Fruit fly (Drosophila melanogaster): ENCODE results near the gene Galk.

Gene Galk

DNA sequence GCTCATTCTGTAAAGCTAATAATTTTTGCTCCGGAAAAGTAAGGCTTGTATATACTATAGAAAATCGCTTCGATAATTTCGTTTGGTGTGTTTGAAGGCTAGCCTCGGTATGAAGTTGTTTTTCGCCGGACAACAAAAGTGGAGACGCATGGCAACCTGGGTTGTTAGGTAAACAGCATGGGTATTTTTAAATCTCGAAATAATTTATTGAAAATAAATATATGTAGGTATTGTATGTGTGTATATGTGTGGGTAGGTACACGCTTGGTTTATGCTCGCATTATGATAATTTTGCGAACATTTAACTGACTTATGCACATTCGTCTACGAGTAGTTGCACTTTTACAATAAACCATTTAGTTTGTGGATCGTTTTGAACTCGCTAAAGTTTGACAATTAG lies 4.2 kb upstream of the Galk start, which contains the start of gene CG5280:
TSS of gene CG5280 (minus strand) at position 101 of the 400 bp plus-strand sequence.
- no peak for TF ChIP-seq CG12605 (GFP tag; IDR thresholded peaks at IDR 0.05)
- TF ChIP-seq CG32121 (GFP tag; IDR thresholded peaks at IDR 0.05): no peak
- TF ChIP-seq CG14655 (GFP tag; optimal IDR thresholded peaks at IDR 0.05): no peak
- no peak for TF ChIP-seq CG4496 (GFP tag; IDR thresholded peaks at IDR 0.05)
- no peak for TF ChIP-seq Snoo (tag; optimal IDR thresholded peaks at IDR 0.05)
- TF ChIP-seq CG10348 (GFP tag; IDR thresholded peaks at IDR 0.05): no peak
- TF ChIP-seq EcR (GFP tag; optimal IDR thresholded peaks at IDR 0.05): no peak
- no peak for TF ChIP-seq CG8159 (tag; optimal IDR thresholded peaks at IDR 0.05)
- TF ChIP-seq CG15710 (tag; optimal IDR thresholded peaks at IDR 0.05): no peak
- TF ChIP-seq CG17806 (tag; optimal IDR thresholded peaks at IDR 0.05): no peak
- TF ChIP-seq CG34367 (tag; optimal IDR thresholded peaks at IDR 0.05): no peak
- TF ChIP-seq CG8301 (tag; optimal IDR thresholded peaks at IDR 0.05): no peak
- TF ChIP-seq Ets98B (GFP tag; IDR thresholded peaks at IDR 0.05): no peak
- no peak for TF ChIP-seq CG13204 (GFP tag; optimal IDR thresholded peaks at IDR 0.05)
- TF ChIP-seq Pif1A (GFP tag; optimal IDR thresholded peaks at IDR 0.05): no peak
- no peak for TF ChIP-seq Pif1B (GFP tag; optimal IDR thresholded peaks at IDR 0.05)
- TF ChIP-seq gl (tag; optimal IDR thresholded peaks at IDR 0.05): no peak

DNA sequence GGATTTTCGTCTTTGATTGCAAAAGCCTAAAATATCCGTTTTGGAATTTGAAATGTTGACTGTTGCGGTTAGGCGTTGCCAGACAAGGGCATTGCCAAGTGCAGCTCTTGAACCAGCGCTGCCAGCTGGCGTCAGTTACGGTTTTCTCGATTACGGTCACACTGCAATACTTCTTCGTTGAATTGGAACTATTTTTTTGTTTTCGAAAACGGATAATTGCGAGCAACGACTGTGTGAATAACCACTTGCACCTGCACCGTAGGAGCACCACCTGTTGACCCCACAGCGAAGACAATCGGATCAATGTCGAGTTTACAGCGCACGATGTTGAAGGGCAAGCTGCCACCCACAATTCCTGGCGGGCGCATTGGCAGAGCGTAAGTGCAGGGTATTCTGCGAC lies 691 bp upstream of the Galk start, which contains the start of gene CG5068:
TSS of gene CG5068 (plus strand) at position 129 of the 400 bp plus-strand sequence.
- TF ChIP-seq CG13204 (GFP tag; optimal IDR thresholded peaks at IDR 0.05) (no peak), rn (GFP tag; IDR thresholded peaks at IDR 0.05) (no peak), CG4496 (GFP tag; IDR thresholded peaks at IDR 0.05) (no peak), Ets98B (GFP tag; IDR thresholded peaks at IDR 0.05) (no peak), EcR (GFP tag; optimal IDR thresholded peaks at IDR 0.05) (no peak), D1 (tag; optimal IDR thresholded peaks at IDR 0.05) (no peak), CG17806 (tag; optimal IDR thresholded peaks at IDR 0.05) (no peak), CG14655 (GFP tag; optimal IDR thresholded peaks at IDR 0.05) (no peak), CG9948 (tag; optimal IDR thresholded peaks at IDR 0.05) (no peak), gl (tag; optimal IDR thresholded peaks at IDR 0.05) (no peak), CG8301 (tag; optimal IDR thresholded peaks at IDR 0.05) (no peak), CG10348 (GFP tag; IDR thresholded peaks at IDR 0.05) (no peak), CG15710 (tag; optimal IDR thresholded peaks at IDR 0.05) (no peak), CG12605 (GFP tag; IDR thresholded peaks at IDR 0.05) (no peak), CG32121 (GFP tag; IDR thresholded peaks at IDR 0.05) (no peak), Snoo (tag; optimal IDR thresholded peaks at IDR 0.05) (no peak)

DNA sequence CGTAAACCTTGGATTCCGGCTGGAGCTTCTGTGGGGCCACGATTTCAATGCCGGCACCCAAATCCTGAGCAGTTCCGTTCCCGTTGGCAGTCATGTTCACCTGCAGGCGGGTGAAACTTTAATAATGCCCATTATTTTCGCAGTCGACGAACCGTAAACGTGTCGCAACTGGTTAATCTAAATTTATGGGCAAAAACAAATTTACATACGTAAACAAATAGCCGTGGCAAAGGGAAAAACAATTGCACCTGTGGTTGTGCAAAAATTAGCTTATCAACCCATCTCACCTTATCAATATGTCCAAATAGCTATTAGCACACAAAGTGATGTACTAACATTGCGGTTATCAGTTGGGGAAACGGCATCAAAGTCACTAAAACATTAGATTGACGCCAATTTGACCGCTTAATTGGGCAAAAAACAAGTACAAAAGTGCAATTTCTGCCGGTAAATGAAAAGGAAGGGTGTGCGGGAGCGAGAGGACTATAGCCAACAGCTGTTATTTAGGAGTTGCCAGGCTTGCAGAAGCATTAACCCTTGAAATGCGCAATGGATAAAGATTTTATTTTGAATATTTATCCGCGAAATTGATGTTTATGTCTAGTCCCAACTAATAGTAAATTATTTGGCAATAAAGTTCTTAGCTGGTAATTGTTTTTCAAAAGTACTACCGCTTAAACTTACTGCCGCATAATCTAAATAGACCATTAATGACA lies 601 bp downstream of the Galk start:
- TF ChIP-seq CG14655 (GFP tag; optimal IDR thresholded peaks at IDR 0.05) (no peak), CG8159 (tag; optimal IDR thresholded peaks at IDR 0.05) (no peak), CG12605 (GFP tag; IDR thresholded peaks at IDR 0.05) (no peak), Ets98B (GFP tag; IDR thresholded peaks at IDR 0.05) (no peak), Pif1B (GFP tag; optimal IDR thresholded peaks at IDR 0.05) (no peak), CG4496 (GFP tag; IDR thresholded peaks at IDR 0.05) (peak; percentile 27; the same call in 1 of the 3 replicates), CG17806 (tag; optimal IDR thresholded peaks at IDR 0.05) (no peak), CG34367 (tag; optimal IDR thresholded peaks at IDR 0.05) (no peak)

DNA sequence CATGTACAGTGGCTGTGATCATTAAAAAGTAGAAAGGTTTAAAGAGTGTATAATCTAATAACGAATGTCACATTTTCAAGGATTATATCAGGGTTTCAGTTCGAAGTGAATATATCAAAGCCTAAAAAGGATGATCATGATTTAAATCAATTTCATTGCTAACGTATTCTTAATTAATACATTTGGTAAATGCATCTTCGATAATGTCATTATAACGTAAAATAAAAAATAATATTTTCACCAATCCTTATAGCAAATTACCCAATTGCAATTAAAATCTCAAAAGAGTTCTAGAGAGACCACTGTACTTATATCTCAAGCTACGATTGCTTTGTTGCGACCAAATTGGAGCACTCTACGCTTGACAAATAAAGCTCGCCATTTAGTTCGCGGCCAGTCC lies 3.8 kb downstream of the Galk start:
- TF ChIP-seq EcR (GFP tag; optimal IDR thresholded peaks at IDR 0.05): no peak
- no peak for TF ChIP-seq Pif1A (GFP tag; optimal IDR thresholded peaks at IDR 0.05)
- no peak for TF ChIP-seq CG15710 (tag; optimal IDR thresholded peaks at IDR 0.05)
- no peak for TF ChIP-seq rn (GFP tag; IDR thresholded peaks at IDR 0.05)
- no peak for TF ChIP-seq Ets98B (GFP tag; IDR thresholded peaks at IDR 0.05)
- no peak for TF ChIP-seq CG14655 (GFP tag; optimal IDR thresholded peaks at IDR 0.05)
- TF ChIP-seq Snoo (tag; optimal IDR thresholded peaks at IDR 0.05): no peak
- TF ChIP-seq CG34367 (tag; optimal IDR thresholded peaks at IDR 0.05): no peak
- no peak for TF ChIP-seq fd96Ca (GFP tag; IDR thresholded peaks at IDR 0.05)
- TF ChIP-seq CG10348 (GFP tag; IDR thresholded peaks at IDR 0.05): no peak
- TF ChIP-seq CG8159 (tag; optimal IDR thresholded peaks at IDR 0.05): no peak
- TF ChIP-seq CG4496 (GFP tag; IDR thresholded peaks at IDR 0.05): no peak
- no peak for TF ChIP-seq CG17806 (tag; optimal IDR thresholded peaks at IDR 0.05)
- no peak for TF ChIP-seq D1 (tag; optimal IDR thresholded peaks at IDR 0.05)
- no peak for TF ChIP-seq CG32121 (GFP tag; IDR thresholded peaks at IDR 0.05)
- no peak for TF ChIP-seq Pif1B (GFP tag; optimal IDR thresholded peaks at IDR 0.05)
- TF ChIP-seq CG9948 (tag; optimal IDR thresholded peaks at IDR 0.05): no peak
- TF ChIP-seq gl (tag; optimal IDR thresholded peaks at IDR 0.05): no peak
- no peak for TF ChIP-seq CG13204 (GFP tag; optimal IDR thresholded peaks at IDR 0.05)
- TF ChIP-seq CG12605 (GFP tag; IDR thresholded peaks at IDR 0.05): no peak

DNA sequence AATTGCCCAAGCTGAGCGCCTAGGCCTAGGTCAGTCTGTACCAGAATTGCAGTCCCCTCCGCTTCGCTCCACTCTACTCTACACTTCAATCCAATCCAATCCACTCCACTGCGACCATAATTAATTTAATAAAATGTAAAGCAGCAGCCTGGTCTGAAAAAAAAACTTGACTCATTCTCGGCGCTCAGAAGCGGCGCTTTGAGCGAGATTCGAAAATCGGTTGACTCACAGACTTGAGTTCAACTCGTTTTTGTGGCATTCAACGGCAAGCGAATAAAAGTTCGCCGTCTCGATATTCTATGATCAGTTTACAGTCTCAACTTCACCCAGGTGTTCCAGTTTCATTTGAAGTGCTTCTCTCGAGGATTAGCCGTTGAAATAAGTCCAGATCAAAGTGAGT lies 4.4 kb downstream of the Galk start, which contains the start of gene CG13314:
TSS of gene CG13314 (plus strand) at position 301 of the 400 bp plus-strand sequence.
- TF ChIP-seq CG4496 (GFP tag; IDR thresholded peaks at IDR 0.05) (no peak), CG10348 (GFP tag; IDR thresholded peaks at IDR 0.05) (no peak)

DNA sequence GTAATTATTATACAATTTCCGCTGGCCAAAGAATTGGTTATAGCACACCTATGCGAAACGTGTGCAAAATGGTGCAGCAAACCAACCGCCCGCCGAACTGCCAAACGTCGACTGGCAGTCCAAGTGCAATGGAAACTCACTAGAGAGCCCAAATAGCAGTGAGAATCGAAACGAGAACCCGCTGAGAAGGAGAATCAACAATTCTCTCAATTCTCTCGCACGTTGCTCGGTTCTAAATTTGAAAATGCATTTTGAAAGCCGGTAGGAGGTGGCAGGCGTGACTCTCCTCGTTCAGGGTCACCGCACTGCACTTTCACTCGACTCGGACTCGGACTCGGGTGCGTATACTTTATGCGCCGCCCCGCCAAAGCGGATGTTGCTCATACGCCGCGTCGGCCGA lies 6.1 kb downstream of the Galk start, which contains the start of gene CG5644:
TSS of gene CG5644 (minus strand) at position 101 of the 400 bp plus-strand sequence.
- TF ChIP-seq EcR (GFP tag; optimal IDR thresholded peaks at IDR 0.05) (no peak), CG8301 (tag; optimal IDR thresholded peaks at IDR 0.05) (no peak), CG9948 (tag; optimal IDR thresholded peaks at IDR 0.05) (no peak), Pif1A (GFP tag; optimal IDR thresholded peaks at IDR 0.05) (no peak), CG32121 (GFP tag; IDR thresholded peaks at IDR 0.05) (no peak), CG10348 (GFP tag; IDR thresholded peaks at IDR 0.05) (no peak), Pif1B (GFP tag; optimal IDR thresholded peaks at IDR 0.05) (no peak)

All from whole organism, pupa.